Worm (Caenorhabditis elegans) whole organism, L1 larva: Measurements from ENCODE around the gene str-150.

Source experiments
- alr-1 ChIP-seq: fragments of 200-800 bp; sonication (Bioruptor generic); optimal IDR thresholded peaks from 2 replicates; lab custom pipeline; 2018; ENCODE audit warnings: borderline replicate concordance, mild to moderate bottlenecking, missing genetic modification characterization, missing compliant biosample characterization
- dpl-1 ChIP-seq, 3 experiments: fragments of 150-350 bp in 2 of 3; sonication (generic microtip) in 1 of 3; optimal IDR thresholded peaks; 2 replicates each; lab custom pipeline; 2014 to 2017; ENCODE audit warnings: missing biosample characterization in 3 of 3, missing genetic modification characterization in 3 of 3, missing genetic modification reagents in 3 of 3
- fkh-10 ChIP-seq: sonication (generic microtip); optimal IDR thresholded peaks from 2 replicates; lab custom pipeline; 2017; ENCODE audit warnings: missing biosample characterization, missing genetic modification reagents, missing genetic modification characterization
- jun-1 ChIP-seq: fragments of 150-350 bp; optimal IDR thresholded peaks from 2 replicates; lab custom pipeline; 2014; ENCODE audit warnings: missing biosample characterization, missing genetic modification reagents, missing genetic modification characterization
- lin-15B ChIP-seq: fragments of 150-350 bp; sonication (generic microtip); optimal IDR thresholded peaks from 3 replicates; lab custom pipeline; 2014; ENCODE audit warnings: missing biosample characterization, missing genetic modification characterization
- nhr-237 ChIP-seq: fragments of 150-350 bp; optimal IDR thresholded peaks from 2 replicates; lab custom pipeline; 2014; ENCODE audit warnings: missing biosample characterization, missing genetic modification characterization
- nhr-28 ChIP-seq: fragments of 150-350 bp; optimal IDR thresholded peaks from 2 replicates; lab custom pipeline; 2014; ENCODE audit warnings: missing biosample characterization, missing genetic modification characterization
- skn-1 ChIP-seq: fragments of 150-350 bp; optimal IDR thresholded peaks from 2 replicates; lab custom pipeline; 2014; ENCODE audit warnings: missing biosample characterization, missing genetic modification characterization

DNA sequence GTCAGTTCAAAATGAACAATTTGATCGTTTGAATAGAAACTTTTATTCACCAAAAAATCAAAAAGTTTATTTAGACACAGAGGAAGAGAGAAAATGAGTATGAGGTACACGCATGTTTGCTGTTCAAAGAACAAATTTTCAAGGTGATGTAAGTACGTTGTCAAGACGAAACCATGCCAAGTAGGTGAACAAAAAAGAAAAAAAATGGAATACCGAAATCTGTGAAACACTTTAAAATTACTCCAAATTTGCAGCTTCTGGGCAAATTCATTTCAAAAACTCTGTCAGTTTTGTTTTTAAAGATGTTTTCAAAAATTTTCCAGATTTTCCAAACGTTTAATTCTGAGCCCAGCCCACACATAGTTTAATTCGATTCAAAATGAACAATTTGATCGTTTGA lies 2.6 kb upstream of the str-150 start, which contains the start of gene nhr-271:
- TF ChIP-seq nhr-237 (no peak), fkh-10 (GFP tag; lab: Kevin White, UChicago) (no peak), dpl-1 (GFP tag; optimal IDR thresholded peaks at IDR 0.05; lab: Kevin White, UChicago) (no peak), jun-1 (no peak), lin-15B (no peak), alr-1 (tag; lab: Kevin White, UChicago) (no peak), skn-1 (no peak), nhr-28 (tag; lab: Kevin White, UChicago) (no peak)
